Worm (Caenorhabditis elegans): ENCODE measurements around the gene K01A6.8.

The K01A6.8 gene

DNA sequence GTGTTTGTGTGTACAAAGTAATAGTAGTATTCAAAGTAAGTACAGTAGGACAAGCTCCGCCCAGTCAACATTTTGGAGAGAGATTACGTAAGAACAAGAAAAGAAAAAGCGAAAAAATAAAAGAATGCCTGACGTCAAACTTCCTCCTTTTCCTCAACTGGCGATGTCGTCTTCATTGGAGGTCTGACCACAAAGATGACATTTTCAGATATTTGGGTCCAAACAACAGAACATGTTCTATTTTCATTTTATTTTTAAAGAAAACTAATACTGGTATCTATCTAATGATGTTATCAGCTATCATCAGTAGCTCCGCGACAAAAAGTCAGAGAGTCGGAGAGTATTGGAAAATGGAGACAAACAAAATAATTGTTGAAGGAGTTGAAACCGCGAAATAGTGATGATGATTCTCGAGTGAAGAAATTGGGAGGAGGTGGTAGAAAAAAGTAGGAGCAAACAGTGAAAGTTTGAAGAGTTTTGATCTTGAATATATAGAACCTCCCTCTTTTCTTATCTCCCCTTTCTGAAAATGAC lies 36.6 kb upstream of the K01A6.8 start, which contains the start of gene lips-5:
Gene lips-5 (minus strand): TSS at position 51 of the 534 bp plus-strand sequence.
- TF ChIP-seq hpl-2 (GFP tag; optimal IDR thresholded peaks at IDR 0.05) (no peak), elt-2 (tag; optimal IDR thresholded peaks at IDR 0.05) (peak; percentile 30), Y116A8C.19 (tag; optimal IDR thresholded peaks at IDR 0.05; ENCODE audit: borderline replicate concordance) (no peak), hlh-17 (GFP tag; optimal IDR thresholded peaks at IDR 0.05; ENCODE audit: borderline replicate concordance) (no peak), ceh-90 (tag; optimal IDR thresholded peaks at IDR 0.05) (no peak), blmp-1 (tag; optimal IDR thresholded peaks at IDR 0.05) (no peak), lin-39 (tag; optimal IDR thresholded peaks at IDR 0.05) (no peak), ets-5 (GFP tag; IDR thresholded peaks at IDR 0.05) (no peak)

DNA sequence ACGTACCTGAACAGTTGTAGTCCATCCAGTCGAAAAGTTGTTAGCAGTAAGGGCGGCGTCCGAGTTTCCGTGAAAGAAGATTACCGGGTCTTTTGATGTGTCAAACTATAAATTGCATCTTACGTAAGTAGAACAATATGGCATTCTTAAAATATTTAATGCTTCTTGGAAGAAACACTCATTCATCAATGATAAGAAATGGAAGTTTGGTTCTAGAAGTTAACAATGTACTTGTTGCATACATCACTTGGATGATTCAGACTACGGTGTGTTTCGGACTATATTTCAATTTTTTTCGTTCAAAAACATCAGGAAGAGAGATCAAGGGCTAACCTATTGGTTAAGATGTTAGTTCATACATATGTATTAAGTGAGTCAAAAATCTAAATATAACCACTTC lies 35.0 kb upstream of the K01A6.8 start:
- no peak for TF ChIP-seq efl-1 (optimal IDR thresholded peaks at IDR 0.05)
- TF ChIP-seq efl-1 (GFP tag; optimal IDR thresholded peaks at IDR 0.05 in 1 of 2) = peak in 1 of 2 experiments; percentile 94
- TF ChIP-seq grh-1 (GFP tag; IDR thresholded peaks at IDR 0.05) = no peak

DNA sequence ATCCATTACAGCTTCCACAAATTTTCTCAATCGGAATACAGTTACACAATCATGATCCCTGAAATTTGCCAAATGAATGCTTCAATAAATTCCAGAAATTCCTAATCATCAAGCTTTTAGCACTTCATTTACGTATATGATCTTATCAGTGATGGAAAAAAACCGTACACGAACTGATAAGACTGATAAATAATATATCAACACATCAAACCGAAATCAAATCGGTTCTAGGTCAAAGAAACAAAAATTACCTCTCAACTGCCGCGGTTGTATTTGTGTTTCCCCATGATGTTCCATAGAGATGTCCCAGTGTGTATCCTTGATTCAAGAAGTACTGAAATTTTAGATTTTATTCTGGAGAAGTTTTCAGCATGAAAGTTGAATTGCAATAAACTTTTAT lies 33.9 kb upstream of the K01A6.8 start:
- no peak for TF ChIP-seq hlh-4 (tag; optimal IDR thresholded peaks at IDR 0.05)
- no peak for TF ChIP-seq grh-1 (GFP tag; IDR thresholded peaks at IDR 0.05)
- no peak for TF ChIP-seq hlh-17 (GFP tag; optimal IDR thresholded peaks at IDR 0.05; ENCODE audit: borderline replicate concordance)
- no peak for TF ChIP-seq efl-3 (GFP tag; optimal IDR thresholded peaks at IDR 0.05)
- no peak for TF ChIP-seq egl-27 (tag; optimal IDR thresholded peaks at IDR 0.05)
- no peak for TF ChIP-seq C16A3.4 (tag; optimal IDR thresholded peaks at IDR 0.05)
- no peak for TF ChIP-seq unc-130 (tag; optimal IDR thresholded peaks at IDR 0.05)
- no peak for TF ChIP-seq tbx-2 (tag; optimal IDR thresholded peaks at IDR 0.05)
- no peak for TF ChIP-seq ama-1 (optimal IDR thresholded peaks at IDR 0.05)
- TF ChIP-seq pqm-1 (tag; optimal IDR thresholded peaks at IDR 0.05) = peak; percentile 84
- no peak for TF ChIP-seq hpl-2 (GFP tag; optimal IDR thresholded peaks at IDR 0.05)
- TF ChIP-seq vab-15 (tag; optimal IDR thresholded peaks at IDR 0.05) = no peak
- no peak for TF ChIP-seq mep-1 (tag; optimal IDR thresholded peaks at IDR 0.05)
- TF ChIP-seq lin-15B (tag; optimal IDR thresholded peaks at IDR 0.05) = no peak
- TF ChIP-seq fkh-4 (tag; optimal IDR thresholded peaks at IDR 0.05; ENCODE audit: borderline replicate concordance) = no peak
- TF ChIP-seq ces-1 (GFP tag; optimal IDR thresholded peaks at IDR 0.05) = no peak
- peak; percentile 82 for TF ChIP-seq elt-2 (tag; optimal IDR thresholded peaks at IDR 0.05)
- TF ChIP-seq zip-4 (GFP tag; optimal IDR thresholded peaks at IDR 0.05) = no peak
- no peak for TF ChIP-seq C04F5.9 (tag; optimal IDR thresholded peaks at IDR 0.05)
- no peak for TF ChIP-seq lin-39 (tag; optimal IDR thresholded peaks at IDR 0.05)
- TF ChIP-seq blmp-1 (tag; optimal IDR thresholded peaks at IDR 0.05) = no peak
- TF ChIP-seq nhr-28 (tag; optimal IDR thresholded peaks at IDR 0.05) = no peak
- peak; percentile 70 for TF ChIP-seq tlp-1 (tag; optimal IDR thresholded peaks at IDR 0.05)
- no peak for TF ChIP-seq fkh-8 (tag; optimal IDR thresholded peaks at IDR 0.05)
- TF ChIP-seq ceh-90 (tag; optimal IDR thresholded peaks at IDR 0.05) = no peak
- no peak for TF ChIP-seq egl-13 (tag; optimal IDR thresholded peaks at IDR 0.05)
- no peak for TF ChIP-seq lin-13 (GFP tag; optimal IDR thresholded peaks at IDR 0.05)
- no peak for TF ChIP-seq F16B12.6 (tag; optimal IDR thresholded peaks at IDR 0.05)
- no peak for TF ChIP-seq xbp-1 (tag; optimal IDR thresholded peaks at IDR 0.05)
- no peak for TF ChIP-seq efl-1 (optimal IDR thresholded peaks at IDR 0.05)
- no peak for TF ChIP-seq efl-1 (GFP tag; optimal IDR thresholded peaks at IDR 0.05 in 1 of 2)
- TF ChIP-seq lin-14 (GFP tag; optimal IDR thresholded peaks at IDR 0.05) = peak; percentile 10
- TF ChIP-seq mdl-1 (tag; optimal IDR thresholded peaks at IDR 0.05) = no peak
- TF ChIP-seq ztf-11 (tag; optimal IDR thresholded peaks at IDR 0.05) = no peak
- no peak for TF ChIP-seq snu-23 (GFP tag; optimal IDR thresholded peaks at IDR 0.05)
- TF ChIP-seq nhr-20 (tag; optimal IDR thresholded peaks at IDR 0.05) = no peak
- no peak for TF ChIP-seq pag-3 (tag; optimal IDR thresholded peaks at IDR 0.05; ENCODE audit: borderline replicate concordance, insufficient read depth)
